Fruit fly (Drosophila melanogaster) Kc167 (cell line): ENCODE measurements around the gene CG4617.

Experiments used
- Myc ChIP-seq: fragments of >200 bp; optimal IDR thresholded peaks from 2 replicates; lab custom pipeline; 2017; ENCODE audit warnings: missing external identifiers
- Sin3A ChIP-seq: fragments of >200 bp; optimal IDR thresholded peaks from 2 replicates; lab custom pipeline; 2018; ENCODE audit warnings: missing external identifiers
- h ChIP-seq: fragments of >200 bp; optimal IDR thresholded peaks from 3 replicates; lab custom pipeline; 2018; ENCODE audit warnings: missing external identifiers
- insv ChIP-seq: fragments of >200 bp; optimal IDR thresholded peaks from 3 replicates; lab custom pipeline; 2018; ENCODE audit warnings: missing external identifiers
- psq ChIP-seq: fragments of >200 bp; optimal IDR thresholded peaks from 2 replicates; lab custom pipeline; 2017; ENCODE audit warnings: missing external identifiers
- ttk ChIP-seq: sonication (Bioruptor generic); optimal IDR thresholded peaks from 2 replicates; lab custom pipeline; 2017; ENCODE audit warnings: missing external identifiers

CG4617 gene

dm6 chrX:7094169-7094568, 10.1 kb downstream of the CG4617 start:
- TF ChIP-seq psq = no peak
- no peak for TF ChIP-seq Sin3A
- no peak for TF ChIP-seq h (lab: Kevin White, UChicago)
- no peak for TF ChIP-seq insv
- TF ChIP-seq ttk = no peak
- TF ChIP-seq Myc (lab: Kevin White, UChicago) = no peak

- no peak for TF ChIP-seq insv
- no peak for TF ChIP-seq Sin3A
- no peak for TF ChIP-seq Myc (lab: Kevin White, UChicago)
- no peak for TF ChIP-seq ttk
- TF ChIP-seq h (lab: Kevin White, UChicago) = no peak
- no peak for TF ChIP-seq psq
These were observed 12.4 kb downstream of the CG4617 start for dm6 chrX:7091909-7092308.

- TF ChIP-seq h (lab: Kevin White, UChicago) (no peak), Sin3A (no peak), insv (no peak), ttk (no peak), psq (no peak), Myc (lab: Kevin White, UChicago) (no peak)
These were observed 17.8 kb downstream of the CG4617 start for dm6 chrX:7086539-7086938.

dm6 chrX:7082407-7082806, 21.9 kb downstream of the CG4617 start:
- TF ChIP-seq h (lab: Kevin White, UChicago) (no peak), insv (no peak), psq (no peak), Sin3A (no peak), Myc (lab: Kevin White, UChicago) (no peak), ttk (no peak)

- TF ChIP-seq ttk = no peak
These were observed 29.9 kb downstream of the CG4617 start for dm6 chrX:7074316-7074925.

dm6 chrX:7073234-7073878, 30.9 kb downstream of the CG4617 start:
- no peak for TF ChIP-seq insv

- no peak for TF ChIP-seq insv
- no peak for TF ChIP-seq psq
- no peak for TF ChIP-seq h (lab: Kevin White, UChicago)
- TF ChIP-seq Sin3A = no peak
- TF ChIP-seq Myc (lab: Kevin White, UChicago) = no peak
- TF ChIP-seq ttk = no peak
These were observed 35.3 kb downstream of the CG4617 start, which contains the start of gene CG4607 for dm6 chrX:7069011-7069463. TSS of gene CG4607 (plus strand) at chrX:7069413.

dm6 chrX:7068088-7068487, 36.2 kb downstream of the CG4617 start:
- TF ChIP-seq insv (no peak), ttk (no peak), Sin3A (no peak), h (lab: Kevin White, UChicago) (no peak), psq (no peak), Myc (lab: Kevin White, UChicago) (no peak)

- TF ChIP-seq ttk = no peak
- no peak for TF ChIP-seq Myc (lab: Kevin White, UChicago)
- TF ChIP-seq Sin3A = no peak
- TF ChIP-seq insv = no peak
- TF ChIP-seq psq = no peak
- no peak for TF ChIP-seq h (lab: Kevin White, UChicago)
These were observed 37.0 kb downstream of the CG4617 start for dm6 chrX:7067248-7067647.

- no peak for TF ChIP-seq h (lab: Kevin White, UChicago)
- peak; percentile 68 for TF ChIP-seq psq
These were observed 37.7 kb downstream of the CG4617 start for dm6 chrX:7066608-7067007.

- no peak for TF ChIP-seq insv
- no peak for TF ChIP-seq h (lab: Kevin White, UChicago)
- TF ChIP-seq psq = no peak
- TF ChIP-seq ttk = no peak
- no peak for TF ChIP-seq Sin3A
- TF ChIP-seq Myc (lab: Kevin White, UChicago) = no peak
These were observed 38.5 kb downstream of the CG4617 start, which contains the start of gene CG12541 for dm6 chrX:7065835-7066234. TSS of gene CG12541 (minus strand) at chrX:7066052.

dm6 chrX:7063563-7063962, 40.7 kb downstream of the CG4617 start:
- TF ChIP-seq insv (no peak), psq (no peak), Myc (lab: Kevin White, UChicago) (no peak), ttk (no peak), h (lab: Kevin White, UChicago) (no peak)

dm6 chrX:7058973-7059372, 45.3 kb downstream of the CG4617 start:
- TF ChIP-seq insv = no peak
- TF ChIP-seq Sin3A = no peak
- TF ChIP-seq h (lab: Kevin White, UChicago) = no peak
